Fruit fly (Drosophila melanogaster): ENCODE results near the gene CG5984.
A peak's percentile ranks its signal among the peaks of the same experiment; 100 is the strongest.

CG5984 gene

dm6 chr3R:27282286-27282685, 34.5 kb upstream of the CG5984 start, which contains the start of gene mrt (continued):
- TF ChIP-seq crp (GFP tag; optimal IDR thresholded peaks at IDR 0.05) (no peak), Xbp1 (GFP tag; optimal IDR thresholded peaks at IDR 0.05) (peak; percentile 45), CG12391 (tag; optimal IDR thresholded peaks at IDR 0.05) (peak; percentile 64), CG8359 (GFP tag; optimal IDR thresholded peaks at IDR 0.05; ENCODE audit: borderline replicate concordance) (no peak), HmgD (GFP tag; optimal IDR thresholded peaks at IDR 0.05) (no peak), Ptx1 (GFP tag; IDR thresholded peaks at IDR 0.05) (peak; percentile 54), CG10654 (GFP tag; optimal IDR thresholded peaks at IDR 0.05) (peak; percentile 7), Mrtf (GFP tag; IDR thresholded peaks at IDR 0.05) (peak; percentile 19; the same call in 1 of the 3 replicates), CG5245 (GFP tag; optimal IDR thresholded peaks at IDR 0.05) (peak; percentile 21), pnt (GFP tag; optimal IDR thresholded peaks at IDR 0.05) (no peak), hth (optimal IDR thresholded peaks at IDR 0.05) (no peak), CG12769 (tag; optimal IDR thresholded peaks at IDR 0.05) (peak; percentile 30), ro (GFP tag; IDR thresholded peaks at IDR 0.05) (no peak), NfI (GFP tag; optimal IDR thresholded peaks at IDR 0.05) (peak; percentile 55), Lim3 (GFP tag; IDR thresholded peaks at IDR 0.05) (no peak), bbx (GFP tag; IDR thresholded peaks at IDR 0.05; ENCODE audit: partially characterized antibody) (no peak), Chrac-16 (GFP tag; optimal IDR thresholded peaks at IDR 0.05) (peak; percentile 47), lov (optimal IDR thresholded peaks at IDR 0.05) (no peak), lov (GFP tag; IDR thresholded peaks at IDR 0.05) (no peak), Atf3 (GFP tag; optimal IDR thresholded peaks at IDR 0.05) (no peak), tap (tag; optimal IDR thresholded peaks at IDR 0.05) (no peak), CG9215 (GFP tag; IDR thresholded peaks at IDR 0.05) (peak; percentile 40; the same call in 1 of the 2 replicates), Poxn (GFP tag; IDR thresholded peaks at IDR 0.05) (no peak), fd102C (GFP tag; optimal IDR thresholded peaks at IDR 0.05) (no peak), nmo (GFP tag; optimal IDR thresholded peaks at IDR 0.05) (peak; percentile 43), ssp (GFP tag; IDR thresholded peaks at IDR 0.05) (no peak), Antp (GFP tag; optimal IDR thresholded peaks at IDR 0.05) (peak; percentile 69), CG8924 (tag; optimal IDR thresholded peaks at IDR 0.05) (peak; percentile 52), Sry-β (GFP tag; optimal IDR thresholded peaks at IDR 0.05) (no peak), CG4820 (GFP tag; optimal IDR thresholded peaks at IDR 0.05) (peak; percentile 14), CG14860 (GFP tag; IDR thresholded peaks at IDR 0.05; ENCODE audit: partially characterized antibody) (no peak), onecut (GFP tag; IDR thresholded peaks at IDR 0.05) (no peak; the same call in 1 of the 2 replicates), jumu (GFP tag; optimal IDR thresholded peaks at IDR 0.05) (peak; percentile 18), Taf1 (GFP tag; IDR thresholded peaks at IDR 0.05) (no peak), cas (GFP tag; IDR thresholded peaks at IDR 0.05) (no peak), Gsc (GFP tag; IDR thresholded peaks at IDR 0.05) (no peak), hbn (GFP tag; IDR thresholded peaks at IDR 0.05; ENCODE audit: partially characterized antibody) (no peak), CG10267 (tag; optimal IDR thresholded peaks at IDR 0.05) (peak; percentile 15), NK7.1 (GFP tag; optimal IDR thresholded peaks at IDR 0.05) (no peak), CG15011 (GFP tag; optimal IDR thresholded peaks at IDR 0.05) (peak; percentile 49), Stat92E (GFP tag; optimal IDR thresholded peaks at IDR 0.05) (no peak), CG13287 (GFP tag; IDR thresholded peaks at IDR 0.05; ENCODE audit: partially characterized antibody) (no peak), croc (GFP tag; conservative IDR thresholded peaks at IDR 0.05) (no peak), CG13775 (GFP tag; optimal IDR thresholded peaks at IDR 0.05) (peak; percentile 65), ham (GFP tag; IDR thresholded peaks at IDR 0.05) (no peak), pros (GFP tag; optimal IDR thresholded peaks at IDR 0.05) (no peak), toy (GFP tag; IDR thresholded peaks at IDR 0.05) (no peak), HmgZ (tag; optimal IDR thresholded peaks at IDR 0.05) (peak; percentile 35), lbe (GFP tag; optimal IDR thresholded peaks at IDR 0.05) (no peak), CG11085 (GFP tag; IDR thresholded peaks at IDR 0.05) (no peak), CG34224 (GFP tag; IDR thresholded peaks at IDR 0.05; ENCODE audit: partially characterized antibody) (no peak)
